Fruit fly (Drosophila melanogaster) whole organism, embryonic: Measurements from ENCODE around the gene CG6168.

Experiments
- CG10979 ChIP-seq: fragments of 200-800 bp; sonication (Bioruptor generic); optimal IDR thresholded peaks from 2 replicates; lab custom pipeline; 2018; ENCODE audit warnings: missing biosample characterization, mild to moderate bottlenecking, missing genetic modification characterization, moderate library complexity
- CG13424 ChIP-seq: fragments of 200-800 bp; sonication (Bioruptor generic); optimal IDR thresholded peaks from 2 replicates; lab custom pipeline; 2019; ENCODE audit warnings: missing biosample characterization, mild to moderate bottlenecking, missing genetic modification characterization, moderate library complexity
- CG15269 ChIP-seq: fragments of 200-800 bp; sonication (Bioruptor generic); optimal IDR thresholded peaks from 2 replicates; lab custom pipeline; 2018; ENCODE audit warnings: missing biosample characterization, mild to moderate bottlenecking, missing genetic modification characterization, moderate library complexity
- CG17385 ChIP-seq: fragments of 200-800 bp; sonication (Bioruptor generic); optimal IDR thresholded peaks from 3 replicates; lab custom pipeline; 2018; ENCODE audit warnings: missing biosample characterization, mild to moderate bottlenecking, missing genetic modification characterization
- Lhr ChIP-seq: fragments of 200-800 bp; sonication (Bioruptor generic); optimal IDR thresholded peaks from 3 replicates; lab custom pipeline; 2017; ENCODE audit warnings: mild to moderate bottlenecking, missing biosample characterization, missing genetic modification reagents, missing genetic modification characterization
- NC2α ChIP-seq: fragments of 200-800 bp; sonication (Bioruptor generic); optimal IDR thresholded peaks from 2 replicates; lab custom pipeline; 2016; ENCODE audit warnings: missing biosample characterization, missing genetic modification characterization
- Side ChIP-seq: fragments of 200-800 bp; sonication (Bioruptor generic); optimal IDR thresholded peaks from 2 replicates; lab custom pipeline; 2016; ENCODE audit warnings: missing biosample characterization, missing genetic modification characterization
- gce ChIP-seq: fragments of 200-800 bp; sonication (Bioruptor generic); IDR thresholded peaks from 3 replicates; pipeline ENCODE4 v1.3.6; 2022; ENCODE audit warnings: missing biosample characterization, missing genetic modification characterization
- sc ChIP-seq, 3 experiments: fragments of >200 bp in 2 of 3; fragments of 200-800 bp in 1 of 3; sonication (Bioruptor generic) in 1 of 3; optimal IDR thresholded peaks; 2 replicates in 2 of 3; 3 replicates in 1 of 3; lab custom pipeline; 2017; ENCODE audit warnings: mild to moderate bottlenecking in 1 of 3, missing biosample characterization in 1 of 3, missing genetic modification characterization in 1 of 3, missing genetic modification reagents in 1 of 3
- sr ChIP-seq: fragments of 200-800 bp; sonication (Bioruptor generic); IDR thresholded peaks from 3 replicates; pipeline ENCODE4 v1.3.6; 2022; ENCODE audit warnings: missing biosample characterization, missing genetic modification characterization
- trh ChIP-seq: fragments of 200-800 bp; sonication (Bioruptor generic); optimal IDR thresholded peaks from 2 replicates; lab custom pipeline; 2016; ENCODE audit warnings: missing biosample characterization, missing genetic modification characterization
- z ChIP-seq: fragments of 200-800 bp; sonication (Bioruptor generic); IDR thresholded peaks from 3 replicates; pipeline ENCODE4 v1.3.6; 2022; ENCODE audit warnings: missing biosample characterization, missing genetic modification characterization

DNA sequence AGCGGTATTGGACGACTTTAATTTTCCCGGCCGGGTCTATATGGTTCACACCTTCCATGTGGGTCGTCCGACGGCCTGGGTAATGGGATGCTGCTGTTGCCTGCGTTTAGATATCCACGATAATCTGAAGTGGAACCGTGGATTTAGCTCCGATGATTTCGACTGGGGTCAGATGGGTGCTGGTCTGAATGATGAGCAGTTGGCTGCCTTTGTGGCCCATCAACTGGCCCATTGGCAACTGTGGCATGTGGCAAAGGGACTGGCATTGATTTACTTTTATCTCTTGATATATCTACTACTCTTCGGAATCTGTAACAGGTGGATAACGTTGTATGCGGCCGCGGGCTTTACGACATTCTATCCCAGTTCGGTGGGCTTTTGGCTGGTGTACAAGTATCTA, 8.8 kb downstream of the CG6168 start:
- no peak for TF ChIP-seq gce (GFP tag; lab: Robert Waterston, UW)
- TF ChIP-seq Side (GFP tag; lab: Kevin White, UChicago) = no peak
- TF ChIP-seq CG17385 (GFP tag; lab: Kevin White, UChicago) = no peak
- TF ChIP-seq trh (GFP tag; lab: Kevin White, UChicago) = no peak
- TF ChIP-seq sc (optimal IDR thresholded peaks at IDR 0.05; lab: Kevin White, UChicago) = no peak
- TF ChIP-seq sc (GFP tag; optimal IDR thresholded peaks at IDR 0.05; lab: Kevin White, UChicago) = no peak
- TF ChIP-seq z (GFP tag; lab: Robert Waterston, UW) = no peak
- TF ChIP-seq CG13424 (tag; lab: Kevin White, UChicago) = no peak
- no peak for TF ChIP-seq sr (GFP tag; lab: Robert Waterston, UW)
- no peak for TF ChIP-seq CG10979
- TF ChIP-seq Lhr = no peak
- TF ChIP-seq CG15269 = no peak
- TF ChIP-seq NC2α (GFP tag; lab: Kevin White, UChicago) = no peak
